Worm (Caenorhabditis elegans) whole organism, early embryonic: Measurements from ENCODE around the gene K08C7.4.

Source experiments
- B0310.2 ChIP-seq: sonication (generic microtip); optimal IDR thresholded peaks from 2 replicates; lab custom pipeline; 2016; ENCODE audit warnings: mild to moderate bottlenecking, missing genetic modification characterization, missing compliant biosample characterization
- ama-1 ChIP-seq: fragments of 150-350 bp; optimal IDR thresholded peaks from 2 replicates; lab custom pipeline; 2014
- ceh-36 ChIP-seq: sonication (generic microtip); optimal IDR thresholded peaks from 2 replicates; lab custom pipeline; 2016; ENCODE audit warnings: missing genetic modification characterization, inconsistent platforms, missing compliant biosample characterization
- flt-1 ChIP-seq: fragments of 200-800 bp; sonication (Bioruptor generic); IDR thresholded peaks from 2 replicates; pipeline ENCODE4 v1.3.6; 2022; ENCODE audit warnings: missing genetic modification characterization, missing compliant biosample characterization
- hmbx-1 ChIP-seq: sonication (generic microtip); optimal IDR thresholded peaks from 2 replicates; lab custom pipeline; 2016; ENCODE audit warnings: mild to moderate bottlenecking, missing genetic modification characterization, missing compliant biosample characterization
- hmg-4 ChIP-seq: fragments of 200-800 bp; sonication (Bioruptor generic); optimal IDR thresholded peaks from 2 replicates; lab custom pipeline; 2018; ENCODE audit warnings: mild to moderate bottlenecking, missing genetic modification characterization, missing compliant biosample characterization
- hnd-1 ChIP-seq: sonication (generic microtip); optimal IDR thresholded peaks from 2 replicates; lab custom pipeline; 2016; ENCODE audit warnings: missing genetic modification characterization, missing compliant biosample characterization
- pes-1 ChIP-seq: fragments of 200-800 bp; sonication (Bioruptor generic); IDR thresholded peaks from 2 replicates; pipeline ENCODE4 v1.3.6; 2022; ENCODE audit warnings: missing genetic modification reagents, missing genetic modification characterization, missing compliant biosample characterization
- scrt-1 ChIP-seq: fragments of 200-800 bp; sonication (Bioruptor generic); IDR thresholded peaks from 2 replicates; pipeline ENCODE4 v1.3.6; 2022; ENCODE audit warnings: missing genetic modification characterization, missing compliant biosample characterization
- sea-1 ChIP-seq: fragments of 200-800 bp; sonication (Bioruptor generic); conservative IDR thresholded peaks from 2 replicates; pipeline ENCODE4 v1.3.6; 2022; ENCODE audit warnings: missing genetic modification characterization, missing compliant biosample characterization
- tbx-11 ChIP-seq: fragments of 200-800 bp; sonication (Bioruptor generic); IDR thresholded peaks from 2 replicates; pipeline ENCODE4 v1.3.6; 2022; ENCODE audit warnings: missing genetic modification characterization, missing compliant biosample characterization
- tbx-37 ChIP-seq: fragments of 200-800 bp; sonication (Bioruptor generic); conservative IDR thresholded peaks from 2 replicates; pipeline ENCODE4 v1.3.6; 2022; ENCODE audit warnings: missing genetic modification reagents, missing genetic modification characterization, missing compliant biosample characterization

ce11 chrIV:10685758-10686157 lies 5.5 kb upstream of the K08C7.4 start, which contains the start of the genes K08C7.6 and R102.1:
- TF ChIP-seq B0310.2 (tag; lab: Kevin White, UChicago), result no peak
- no peak for TF ChIP-seq tbx-11 (GFP tag; lab: Robert Waterston, UW)
- TF ChIP-seq flt-1 (GFP tag; lab: Robert Waterston, UW), result no peak
- no peak for TF ChIP-seq scrt-1 (GFP tag; lab: Robert Waterston, UW)
- no peak for TF ChIP-seq ama-1 (lab: Kevin White, UChicago)
- no peak for TF ChIP-seq tbx-37 (GFP tag; lab: Robert Waterston, UW)
- TF ChIP-seq sea-1 (GFP tag; lab: Robert Waterston, UW), result no peak
- TF ChIP-seq pes-1 (GFP tag; lab: Robert Waterston, UW), result no peak
- no peak for TF ChIP-seq hnd-1 (tag; lab: Kevin White, UChicago)
- TF ChIP-seq hmbx-1 (tag; lab: Kevin White, UChicago), result no peak
- TF ChIP-seq hmg-4 (GFP tag; lab: Kevin White, UChicago), result no peak
- no peak for TF ChIP-seq ceh-36
